Worm (Caenorhabditis elegans) whole organism, midembryonic: Measurements from ENCODE around the gene slcr-46.1.

Experiments used
- cog-1 ChIP-seq: sonication (generic microtip); optimal IDR thresholded peaks from 2 replicates; lab custom pipeline; 2016; ENCODE audit warnings: missing genetic modification characterization, missing compliant biosample characterization
- flt-1 ChIP-seq: fragments of 200-800 bp; sonication (Bioruptor generic); IDR thresholded peaks from 2 replicates; pipeline ENCODE4 v1.3.6; 2022; ENCODE audit warnings: missing genetic modification characterization, missing compliant biosample characterization
- tab-1 ChIP-seq: fragments of 200-800 bp; sonication (Bioruptor generic); IDR thresholded peaks from 2 replicates; pipeline ENCODE4 v1.3.6; 2022; ENCODE audit warnings: missing genetic modification characterization, missing compliant biosample characterization

- TF ChIP-seq cog-1 (tag; lab: Kevin White, UChicago) (no peak), tab-1 (GFP tag; lab: Robert Waterston, UW) (no peak), flt-1 (no peak)
Observed at ce11 chrX:4647104-4647503, 14.9 kb downstream of the slcr-46.1 start, which contains the start of gene C46C11.4.
